1 fruit fly cellular context compared by ENCODE assay signal in genomic region chr3R:7067092-7067491, dm6.
TF ChIP-seq lines count a peak whose summit lies in the region.

CG1105 (minus strand) TSS chr3R:7067136.
CG1965 (plus strand) TSS chr3R:7067401.

TF ChIP-seq in whole organism, embryonic, 481 proteins besides CTCF, POLR2A, EP300 and RAD21 (continued from another document and continues in another):
- TF ChIP-seq tgo (GFP tag; IDR thresholded peaks at IDR 0.05; lab: Robert Waterston, UW) (peak; percentile 93), lola (GFP tag; optimal IDR thresholded peaks at IDR 0.05; lab: Kevin White, UChicago) (peak in 1 of 3 experiments; percentile 93), stwl (tag; optimal IDR thresholded peaks at IDR 0.05; lab: Kevin White, UChicago) (peak; percentile 82), CG33557 (GFP tag; optimal IDR thresholded peaks at IDR 0.05; lab: Kevin White, UChicago) (peak; percentile 86), caup (GFP tag; optimal IDR thresholded peaks at IDR 0.05; lab: Kevin White, UChicago; ENCODE audit: severe bottlenecking) (peak; percentile 87), CG43689 (GFP tag; IDR thresholded peaks at IDR 0.05; lab: Robert Waterston, UW) (peak; percentile 74), CG2889 (GFP tag; IDR thresholded peaks at IDR 0.05; lab: Robert Waterston, UW) (peak; percentile 89), crp (GFP tag; optimal IDR thresholded peaks at IDR 0.05; lab: Kevin White, UChicago) (peak in 1 of 2 experiments; percentile 59), dmrt99B (tag; optimal IDR thresholded peaks at IDR 0.05; lab: Kevin White, UChicago) (no peak), tx (GFP tag; optimal IDR thresholded peaks at IDR 0.05; lab: Kevin White, UChicago) (peak; percentile 92), sob (GFP tag; IDR thresholded peaks at IDR 0.05; lab: Robert Waterston, UW) (peak; percentile 97), CG4328 (GFP tag; optimal IDR thresholded peaks at IDR 0.05; lab: Kevin White, UChicago) (peak; percentile 74), YL-1 (GFP tag; optimal IDR thresholded peaks at IDR 0.05; lab: Kevin White, UChicago) (peak; percentile 86), zen (tag; optimal IDR thresholded peaks at IDR 0.05; lab: Kevin White, UChicago) (peak; percentile 93), Atf6 (GFP tag; IDR thresholded peaks at IDR 0.05; lab: Robert Waterston, UW) (peak; percentile 90), fru (optimal IDR thresholded peaks at IDR 0.05; lab: Kevin White, UChicago) (no peak), Jarid2 (GFP tag; optimal IDR thresholded peaks at IDR 0.05; lab: Kevin White, UChicago) (peak; percentile 72), jigr1 (GFP tag; IDR thresholded peaks at IDR 0.05; lab: Robert Waterston, UW) (peak; percentile 82; the same call in 2 of the 3 replicates), CG18764 (GFP tag; optimal IDR thresholded peaks at IDR 0.05; lab: Kevin White, UChicago) (peak; percentile 93), CG10274 (GFP tag; optimal IDR thresholded peaks at IDR 0.05; lab: Kevin White, UChicago) (peak; percentile 61), CG10959 (GFP tag; IDR thresholded peaks at IDR 0.05; lab: Robert Waterston, UW) (peak; percentile 87), ap (GFP tag; IDR thresholded peaks at IDR 0.05; lab: Robert Waterston, UW) (peak; percentile 86), Gug (GFP tag; IDR thresholded peaks at IDR 0.05; lab: Robert Waterston, UW) (peak; percentile 94; the same call in 3 of the 4 replicates), CG14441 (GFP tag; IDR thresholded peaks at IDR 0.05; lab: Robert Waterston, UW) (peak; percentile 94), CG7839 (tag; optimal IDR thresholded peaks at IDR 0.05; lab: Kevin White, UChicago) (peak; percentile 91), CG32532 (GFP tag; IDR thresholded peaks at IDR 0.05; lab: Robert Waterston, UW) (peak; percentile 96), Fer1 (GFP tag; optimal IDR thresholded peaks at IDR 0.05; lab: Kevin White, UChicago) (peak; percentile 86), ara (GFP tag; IDR thresholded peaks at IDR 0.05; lab: Robert Waterston, UW) (peak; percentile 90), CG1602 (GFP tag; optimal IDR thresholded peaks at IDR 0.05; lab: Kevin White, UChicago) (peak; percentile 96), sens-2 (GFP tag; IDR thresholded peaks at IDR 0.05; lab: Robert Waterston, UW) (peak; percentile 79), tup (GFP tag; optimal IDR thresholded peaks at IDR 0.05; lab: Kevin White, UChicago) (peak; percentile 86), da (GFP tag; optimal IDR thresholded peaks at IDR 0.05; lab: Kevin White, UChicago) (peak; percentile 84), usp (GFP tag; optimal IDR thresholded peaks at IDR 0.05; lab: Kevin White, UChicago) (no peak), Tbp (GFP tag; optimal IDR thresholded peaks at IDR 0.05; lab: Kevin White, UChicago) (no peak), az2 (GFP tag; optimal IDR thresholded peaks at IDR 0.05; lab: Kevin White, UChicago) (peak; percentile 95), Taf1 (GFP tag; IDR thresholded peaks at IDR 0.05; lab: Robert Waterston, UW) (peak; percentile 83), Dek (tag; optimal IDR thresholded peaks at IDR 0.05; lab: Kevin White, UChicago) (peak; percentile 87), pros (GFP tag; optimal IDR thresholded peaks at IDR 0.05; lab: Kevin White, UChicago) (no peak), pzg (GFP tag; optimal IDR thresholded peaks at IDR 0.05; lab: Kevin White, UChicago) (peak; percentile 91), Oaz (GFP tag; IDR thresholded peaks at IDR 0.05; lab: Robert Waterston, UW) (peak; percentile 91), Doc2 (GFP tag; IDR thresholded peaks at IDR 0.05; lab: Robert Waterston, UW) (peak; percentile 70; the same call in 1 of the 2 replicates), Lhr (GFP tag; optimal IDR thresholded peaks at IDR 0.05; lab: Kevin White, UChicago) (peak; percentile 93), Sox100B (GFP tag; optimal IDR thresholded peaks at IDR 0.05; lab: Kevin White, UChicago) (no peak), Dip3 (GFP tag; optimal IDR thresholded peaks at IDR 0.05; lab: Kevin White, UChicago) (peak; percentile 94), Trl (optimal IDR thresholded peaks at IDR 0.05; lab: Kevin White, UChicago) (no peak), Trl (GFP tag; optimal IDR thresholded peaks at IDR 0.05; lab: Kevin White, UChicago) (peak; percentile 95), pita (GFP tag; optimal IDR thresholded peaks at IDR 0.05; lab: Kevin White, UChicago) (no peak), BEAF-32 (GFP tag; optimal IDR thresholded peaks at IDR 0.05; lab: Kevin White, UChicago) (peak; percentile 100), Dad (GFP tag; optimal IDR thresholded peaks at IDR 0.05; lab: Kevin White, UChicago) (peak; percentile 92), Atf3 (GFP tag; optimal IDR thresholded peaks at IDR 0.05; lab: Kevin White, UChicago) (peak; percentile 88), B-H2 (GFP tag; optimal IDR thresholded peaks at IDR 0.05; lab: Kevin White, UChicago) (peak; percentile 90), eyg (GFP tag; optimal IDR thresholded peaks at IDR 0.05; lab: Kevin White, UChicago) (peak; percentile 76), CG11560 (tag; IDR thresholded peaks at IDR 0.05; lab: Robert Waterston, UW) (peak; percentile 85), CG11093 (GFP tag; IDR thresholded peaks at IDR 0.05; lab: Robert Waterston, UW) (peak; percentile 90), Hmr (GFP tag; optimal IDR thresholded peaks at IDR 0.05; lab: Kevin White, UChicago) (peak; percentile 94), bigmax (GFP tag; optimal IDR thresholded peaks at IDR 0.05; lab: Kevin White, UChicago) (no peak), CG10366 (GFP tag; IDR thresholded peaks at IDR 0.05; lab: Robert Waterston, UW) (peak; percentile 92), CG15269 (tag; optimal IDR thresholded peaks at IDR 0.05; lab: Kevin White, UChicago) (peak; percentile 91), E2f1 (GFP tag; IDR thresholded peaks at IDR 0.05; lab: Robert Waterston, UW) (peak; percentile 90), CG17359 (tag; optimal IDR thresholded peaks at IDR 0.05; lab: Kevin White, UChicago) (peak; percentile 91), CG15514 (GFP tag; optimal IDR thresholded peaks at IDR 0.05; lab: Kevin White, UChicago) (peak; percentile 91), nerfin-2 (GFP tag; IDR thresholded peaks at IDR 0.05; lab: Robert Waterston, UW; ENCODE audit: partially characterized antibody) (peak; percentile 94), CG4854 (GFP tag; optimal IDR thresholded peaks at IDR 0.05; lab: Kevin White, UChicago) (peak; percentile 89), CG7271 (tag; optimal IDR thresholded peaks at IDR 0.05; lab: Kevin White, UChicago) (peak; percentile 87), CG9215 (GFP tag; IDR thresholded peaks at IDR 0.05; lab: Robert Waterston, UW) (peak; percentile 94), CG10267 (tag; optimal IDR thresholded peaks at IDR 0.05; lab: Kevin White, UChicago) (peak; percentile 90), CG7928 (GFP tag; optimal IDR thresholded peaks at IDR 0.05; lab: Kevin White, UChicago) (peak; percentile 99), toy (GFP tag; IDR thresholded peaks at IDR 0.05; lab: Robert Waterston, UW) (peak; percentile 74), onecut (GFP tag; IDR thresholded peaks at IDR 0.05; lab: Robert Waterston, UW) (peak; percentile 82), Scr (GFP tag; IDR thresholded peaks at IDR 0.05; lab: Robert Waterston, UW; ENCODE audit: partially characterized antibody) (peak; percentile 99), z (GFP tag; IDR thresholded peaks at IDR 0.05; lab: Robert Waterston, UW) (0 out of 3 replicates have a peak, but pooled peaks have one; percentile 19), CG12236 (GFP tag; optimal IDR thresholded peaks at IDR 0.05; lab: Kevin White, UChicago) (peak; percentile 84), Oli (tag; optimal IDR thresholded peaks at IDR 0.05; lab: Kevin White, UChicago) (peak; percentile 80), croc (GFP tag; conservative IDR thresholded peaks at IDR 0.05; lab: Robert Waterston, UW) (peak; percentile 93), Neu2 (GFP tag; optimal IDR thresholded peaks at IDR 0.05; lab: Kevin White, UChicago; ENCODE audit: borderline replicate concordance) (peak; percentile 76), Dref (GFP tag; IDR thresholded peaks at IDR 0.05; lab: Robert Waterston, UW) (peak; percentile 70), hth (optimal IDR thresholded peaks at IDR 0.05; lab: Kevin White, UChicago) (no peak), Ravus (GFP tag; IDR thresholded peaks at IDR 0.05; lab: Robert Waterston, UW) (peak; percentile 80), dan (GFP tag; IDR thresholded peaks at IDR 0.05; lab: Robert Waterston, UW) (peak; percentile 90), CG30403 (GFP tag; optimal IDR thresholded peaks at IDR 0.05; lab: Kevin White, UChicago) (peak; percentile 98), chif (GFP tag; optimal IDR thresholded peaks at IDR 0.05; lab: Kevin White, UChicago) (peak; percentile 92 to 95), CG10209 (GFP tag; optimal IDR thresholded peaks at IDR 0.05; lab: Kevin White, UChicago) (peak; percentile 90), al (GFP tag; IDR thresholded peaks at IDR 0.05; lab: Robert Waterston, UW) (peak; percentile 92), Dbx (GFP tag; IDR thresholded peaks at IDR 0.05; lab: Robert Waterston, UW) (peak; percentile 95), Deaf1 (tag; optimal IDR thresholded peaks at IDR 0.05; lab: Kevin White, UChicago) (peak; percentile 75), BtbVII (GFP tag; optimal IDR thresholded peaks at IDR 0.05; lab: Kevin White, UChicago) (peak; percentile 64), CG6791 (GFP tag; IDR thresholded peaks at IDR 0.05; lab: Robert Waterston, UW; ENCODE audit: partially characterized antibody) (peak; percentile 94), NK7.1 (GFP tag; optimal IDR thresholded peaks at IDR 0.05; lab: Kevin White, UChicago) (peak; percentile 77), C15 (GFP tag; IDR thresholded peaks at IDR 0.05; lab: Robert Waterston, UW) (peak; percentile 80), CG30020 (tag; optimal IDR thresholded peaks at IDR 0.05; lab: Kevin White, UChicago) (peak; percentile 83), Asciz (GFP tag; optimal IDR thresholded peaks at IDR 0.05; lab: Kevin White, UChicago) (peak; percentile 71), kay (GFP tag; optimal IDR thresholded peaks at IDR 0.05; lab: Kevin White, UChicago) (peak; percentile 90), vfl (GFP tag; optimal IDR thresholded peaks at IDR 0.05; lab: Kevin White, UChicago) (peak; percentile 96), CG9932 (GFP tag; IDR thresholded peaks at IDR 0.05; lab: Robert Waterston, UW) (peak; percentile 98), CG1647 (GFP tag; optimal IDR thresholded peaks at IDR 0.05; lab: Kevin White, UChicago) (peak; percentile 95), Hsf (GFP tag; optimal IDR thresholded peaks at IDR 0.05; lab: Kevin White, UChicago) (peak; percentile 97), bcd (GFP tag; optimal IDR thresholded peaks at IDR 0.05; lab: Kevin White, UChicago) (peak; percentile 93), jing (GFP tag; optimal IDR thresholded peaks at IDR 0.05; lab: Kevin White, UChicago) (peak; percentile 78), Mes4 (GFP tag; optimal IDR thresholded peaks at IDR 0.05; lab: Kevin White, UChicago) (peak; percentile 83), CG34376 (GFP tag; optimal IDR thresholded peaks at IDR 0.05; lab: Kevin White, UChicago) (peak; percentile 81), Spps (tag; optimal IDR thresholded peaks at IDR 0.05; lab: Kevin White, UChicago) (peak; percentile 87), CG16813 (GFP tag; IDR thresholded peaks at IDR 0.05; lab: Robert Waterston, UW; ENCODE audit: partially characterized antibody) (peak; percentile 99), H2.0 (GFP tag; IDR thresholded peaks at IDR 0.05; lab: Robert Waterston, UW) (peak; percentile 93), schlank (tag; optimal IDR thresholded peaks at IDR 0.05; lab: Kevin White, UChicago) (peak; percentile 53), sug (tag; optimal IDR thresholded peaks at IDR 0.05; lab: Kevin White, UChicago) (peak; percentile 92), hb (GFP tag; IDR thresholded peaks at IDR 0.05; lab: Robert Waterston, UW; ENCODE audit: partially characterized antibody) (peak; percentile 97), CG15696 (tag; optimal IDR thresholded peaks at IDR 0.05; lab: Kevin White, UChicago) (peak; percentile 96), exex (tag; optimal IDR thresholded peaks at IDR 0.05; lab: Kevin White, UChicago) (no peak), ttk (GFP tag; IDR thresholded peaks at IDR 0.05; lab: Robert Waterston, UW) (peak; percentile 91), CG30431 (GFP tag; optimal IDR thresholded peaks at IDR 0.05; lab: Kevin White, UChicago) (peak; percentile 83), HLH3B (GFP tag; IDR thresholded peaks at IDR 0.05; lab: Robert Waterston, UW) (peak; percentile 90), en (GFP tag; optimal IDR thresholded peaks at IDR 0.05; lab: Kevin White, UChicago) (peak; percentile 83), CG4730 (GFP tag; IDR thresholded peaks at IDR 0.05; lab: Robert Waterston, UW) (peak; percentile 90), CG3726 (GFP tag; IDR thresholded peaks at IDR 0.05; lab: Robert Waterston, UW) (peak; percentile 86; the same call in 2 of the 3 replicates), PHDP (tag; optimal IDR thresholded peaks at IDR 0.05; lab: Kevin White, UChicago) (peak; percentile 91), ci (GFP tag; IDR thresholded peaks at IDR 0.05; lab: Robert Waterston, UW) (peak; percentile 94), CG9817 (tag; optimal IDR thresholded peaks at IDR 0.05; lab: Kevin White, UChicago) (peak; percentile 94), Max (GFP tag; optimal IDR thresholded peaks at IDR 0.05; lab: Kevin White, UChicago) (peak; percentile 92), CG13123 (GFP tag; optimal IDR thresholded peaks at IDR 0.05; lab: Kevin White, UChicago) (peak; percentile 88), abd-A (tag; optimal IDR thresholded peaks at IDR 0.05; lab: Kevin White, UChicago) (no peak), B-H1 (GFP tag; IDR thresholded peaks at IDR 0.05; lab: Robert Waterston, UW) (peak; percentile 92), Poxn (GFP tag; IDR thresholded peaks at IDR 0.05; lab: Robert Waterston, UW) (peak; percentile 81), tll (GFP tag; optimal IDR thresholded peaks at IDR 0.05; lab: Kevin White, UChicago) (peak; percentile 82 to 85), HHEX (GFP tag; optimal IDR thresholded peaks at IDR 0.05; lab: Kevin White, UChicago) (peak; percentile 74), CG13775 (GFP tag; optimal IDR thresholded peaks at IDR 0.05; lab: Kevin White, UChicago) (peak; percentile 95), CG10431 (GFP tag; optimal IDR thresholded peaks at IDR 0.05; lab: Kevin White, UChicago) (peak; percentile 61), rib (GFP tag; IDR thresholded peaks at IDR 0.05; lab: Robert Waterston, UW) (peak; percentile 92), Optix (GFP tag; IDR thresholded peaks at IDR 0.05; lab: Robert Waterston, UW) (peak; percentile 89), TFAM (GFP tag; optimal IDR thresholded peaks at IDR 0.05; lab: Kevin White, UChicago) (peak; percentile 15), CG2199 (GFP tag; IDR thresholded peaks at IDR 0.05; lab: Robert Waterston, UW) (peak; percentile 97), Mrtf (GFP tag; IDR thresholded peaks at IDR 0.05; lab: Robert Waterston, UW) (peak; percentile 89)
